Worm (Caenorhabditis elegans): ENCODE measurements around the gene inf-1.

DNA sequence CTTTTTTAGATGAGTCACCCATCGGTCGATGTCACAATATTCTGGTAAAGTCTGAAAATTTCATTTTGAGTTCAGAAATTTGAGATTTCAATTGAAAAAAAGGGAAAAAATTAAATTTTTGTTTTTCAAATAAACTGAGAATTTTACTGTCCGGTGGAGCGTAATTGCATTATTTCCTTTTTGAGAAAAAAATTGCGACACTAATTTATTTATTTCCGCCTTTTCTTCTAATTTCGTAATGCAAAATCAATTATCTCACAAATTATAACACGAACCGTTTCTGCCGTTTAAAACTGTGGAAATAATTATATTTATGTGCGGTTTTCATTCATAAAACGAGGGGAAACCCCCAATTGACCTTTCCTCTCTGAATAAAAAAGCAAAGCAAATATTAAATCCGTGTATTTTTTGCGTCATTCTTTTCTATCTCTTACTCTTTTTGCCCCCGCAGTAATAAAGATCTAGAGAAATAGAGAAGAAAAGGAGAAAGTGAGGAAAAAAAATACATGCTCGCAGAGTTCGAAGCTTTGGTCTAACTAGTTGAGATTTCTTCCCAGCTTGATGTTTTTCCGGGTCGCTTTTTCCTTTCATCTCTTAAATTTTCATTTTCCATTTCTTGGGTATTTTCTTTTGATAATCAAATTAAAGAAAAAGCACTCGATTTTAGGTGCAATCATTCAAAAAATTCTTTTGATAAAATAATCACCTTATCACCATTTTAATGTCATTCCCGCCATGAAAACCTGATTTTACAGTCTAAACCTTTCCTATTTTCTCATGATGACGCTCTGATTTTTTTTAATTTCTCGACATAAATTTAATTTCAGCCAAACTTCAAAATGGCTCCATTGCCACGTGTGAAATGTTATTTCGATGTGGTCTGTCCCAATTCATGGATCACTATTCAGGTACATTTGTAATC lies 26.6 kb upstream of the inf-1 start, which contains the start of the genes brc-2 and T07E3.3:
- TF ChIP-seq flt-1 (GFP tag; IDR thresholded peaks at IDR 0.05) (no peak), cog-1 (tag; optimal IDR thresholded peaks at IDR 0.05) (no peak), ztf-23 (GFP tag; IDR thresholded peaks at IDR 0.05) (no peak)

Data from whole organism, midembryonic.